Fruit fly (Drosophila melanogaster) whole organism, prepupa: Measurements from ENCODE around the gene CG5897.

Experiments used
- Blimp-1 ChIP-seq: fragments of 200-800 bp; sonication (Bioruptor generic); optimal IDR thresholded peaks from 3 replicates; lab custom pipeline; 2017; ENCODE audit warnings: missing biosample characterization, missing genetic modification characterization, mild to moderate bottlenecking, moderate library complexity, missing genetic modification reagents
- CG10631 ChIP-seq: fragments of 200-800 bp; sonication (Bioruptor generic); optimal IDR thresholded peaks from 2 replicates; lab custom pipeline; 2016; ENCODE audit warnings: missing biosample characterization, missing genetic modification characterization
- CG1621 ChIP-seq: fragments of 200-800 bp; sonication (Bioruptor generic); optimal IDR thresholded peaks from 3 replicates; lab custom pipeline; 2018; ENCODE audit warnings: missing biosample characterization, mild to moderate bottlenecking, missing genetic modification characterization
- CG16779 ChIP-seq: fragments of 200-800 bp; sonication (Bioruptor generic); optimal IDR thresholded peaks from 3 replicates; lab custom pipeline; 2017; ENCODE audit warnings: missing biosample characterization, mild to moderate bottlenecking, missing genetic modification characterization
- CG31627 ChIP-seq: fragments of 200-800 bp; sonication (Bioruptor generic); optimal IDR thresholded peaks from 3 replicates; lab custom pipeline; 2016; ENCODE audit warnings: missing biosample characterization, missing genetic modification characterization
- CG34406 ChIP-seq: fragments of 200-800 bp; sonication (Bioruptor generic); optimal IDR thresholded peaks from 3 replicates; lab custom pipeline; 2016; ENCODE audit warnings: missing biosample characterization, missing genetic modification characterization
- CG3919 ChIP-seq: fragments of 200-800 bp; sonication (Bioruptor generic); optimal IDR thresholded peaks from 3 replicates; lab custom pipeline; 2016; ENCODE audit warnings: missing biosample characterization, missing genetic modification characterization
- CG6792 ChIP-seq: fragments of 200-800 bp; sonication (Bioruptor generic); optimal IDR thresholded peaks from 3 replicates; lab custom pipeline; 2016; ENCODE audit warnings: missing biosample characterization, missing genetic modification characterization
- CG6854 ChIP-seq: fragments of 200-800 bp; sonication (Bioruptor generic); optimal IDR thresholded peaks from 2 replicates; lab custom pipeline; 2017; ENCODE audit warnings: missing biosample characterization, mild to moderate bottlenecking, missing genetic modification characterization
- CG7368 ChIP-seq: fragments of 200-800 bp; sonication (Bioruptor generic); optimal IDR thresholded peaks from 3 replicates; lab custom pipeline; 2016; ENCODE audit warnings: missing biosample characterization, missing genetic modification characterization
- CG8119 ChIP-seq: fragments of 200-800 bp; sonication (Bioruptor generic); IDR thresholded peaks from 3 replicates; pipeline ENCODE4 v1.3.6; 2022; ENCODE audit warnings: missing biosample characterization, missing genetic modification characterization
- CG8632 ChIP-seq: fragments of 200-800 bp; sonication (Bioruptor generic); optimal IDR thresholded peaks from 3 replicates; lab custom pipeline; 2016; ENCODE audit warnings: missing biosample characterization, missing genetic modification characterization
- CG9139 ChIP-seq: fragments of 200-800 bp; sonication (Bioruptor generic); optimal IDR thresholded peaks from 3 replicates; lab custom pipeline; 2017; ENCODE audit warnings: missing biosample characterization, mild to moderate bottlenecking, missing genetic modification characterization
- Eip75B ChIP-seq: fragments of 200-800 bp; sonication (Bioruptor generic); optimal IDR thresholded peaks from 3 replicates; lab custom pipeline; 2016; ENCODE audit warnings: missing biosample characterization, missing genetic modification characterization
- Eip93F ChIP-seq: fragments of 200-800 bp; sonication (Bioruptor generic); optimal IDR thresholded peaks from 2 replicates; lab custom pipeline; 2016; ENCODE audit warnings: missing biosample characterization, mild to moderate bottlenecking, missing genetic modification characterization
- Ets21C ChIP-seq: fragments of 200-800 bp; sonication (Bioruptor generic); optimal IDR thresholded peaks from 3 replicates; lab custom pipeline; 2016; ENCODE audit warnings: missing biosample characterization, missing genetic modification characterization
- Ets96B ChIP-seq: fragments of 200-800 bp; optimal IDR thresholded peaks from 2 replicates; lab custom pipeline; 2019; ENCODE audit warnings: missing biosample characterization, mild to moderate bottlenecking, missing genetic modification characterization, moderate library complexity
- Gug ChIP-seq: fragments of 200-800 bp; sonication (Bioruptor generic); IDR thresholded peaks from 2 replicates; pipeline ENCODE4 v1.3.6; 2022; ENCODE audit warnings: missing biosample characterization, missing genetic modification characterization
- Hr38 ChIP-seq: sonication (Bioruptor generic); optimal IDR thresholded peaks from 2 replicates; lab custom pipeline; 2016; ENCODE audit warnings: missing biosample characterization, missing genetic modification characterization
- Hr39 ChIP-seq: fragments of 200-800 bp; sonication (Bioruptor generic); optimal IDR thresholded peaks from 2 replicates; lab custom pipeline; 2016; ENCODE audit warnings: missing biosample characterization, missing genetic modification characterization
- Met ChIP-seq: fragments of 200-800 bp; sonication (Bioruptor generic); optimal IDR thresholded peaks from 3 replicates; lab custom pipeline; 2016; ENCODE audit warnings: missing biosample characterization, missing genetic modification characterization
- OdsH ChIP-seq: fragments of 200-800 bp; sonication (Bioruptor generic); optimal IDR thresholded peaks from 3 replicates; lab custom pipeline; 2016; ENCODE audit warnings: missing biosample characterization, missing genetic modification characterization
- Smox ChIP-seq: fragments of 200-800 bp; sonication (Bioruptor generic); optimal IDR thresholded peaks from 3 replicates; lab custom pipeline; 2016; ENCODE audit warnings: missing biosample characterization, missing genetic modification characterization
- Sox15 ChIP-seq: fragments of 200-800 bp; sonication (Bioruptor generic); optimal IDR thresholded peaks from 3 replicates; lab custom pipeline; 2016; ENCODE audit warnings: missing biosample characterization, missing genetic modification characterization
- cyc ChIP-seq: fragments of 200-800 bp; sonication (Bioruptor generic); optimal IDR thresholded peaks from 3 replicates; lab custom pipeline; 2016; ENCODE audit warnings: missing biosample characterization, missing genetic modification characterization
- dac ChIP-seq: fragments of 200-800 bp; sonication (Bioruptor generic); optimal IDR thresholded peaks from 2 replicates; lab custom pipeline; 2017; ENCODE audit warnings: missing biosample characterization, mild to moderate bottlenecking, missing genetic modification characterization
- eg ChIP-seq: fragments of 200-800 bp; sonication (Bioruptor generic); IDR thresholded peaks from 3 replicates; pipeline ENCODE4 v1.3.6; 2022; ENCODE audit warnings: missing biosample characterization, missing genetic modification characterization
- fkh ChIP-seq: fragments of 200-800 bp; sonication (Bioruptor generic); optimal IDR thresholded peaks from 3 replicates; lab custom pipeline; 2017; ENCODE audit warnings: missing biosample characterization, mild to moderate bottlenecking, missing genetic modification characterization, moderate library complexity
- lz ChIP-seq: fragments of 200-800 bp; sonication (Bioruptor generic); optimal IDR thresholded peaks from 3 replicates; lab custom pipeline; 2016; ENCODE audit warnings: missing biosample characterization, missing genetic modification characterization
- net ChIP-seq: fragments of 200-800 bp; sonication (Bioruptor generic); optimal IDR thresholded peaks from 3 replicates; lab custom pipeline; 2016; ENCODE audit warnings: missing biosample characterization, missing genetic modification characterization
- pdm3 ChIP-seq: fragments of 200-800 bp; sonication (Bioruptor generic); optimal IDR thresholded peaks from 3 replicates; lab custom pipeline; 2016; ENCODE audit warnings: missing biosample characterization, missing genetic modification characterization
- spab ChIP-seq: fragments of 200-800 bp; sonication (Bioruptor generic); optimal IDR thresholded peaks from 2 replicates; lab custom pipeline; 2017; ENCODE audit warnings: missing biosample characterization, mild to moderate bottlenecking, missing genetic modification characterization, missing genetic modification reagents
- ss ChIP-seq, 2 experiments: fragments of 200-800 bp; sonication (Bioruptor generic); optimal IDR thresholded peaks; 2 replicates in 1 of 2; 3 replicates in 1 of 2; lab custom pipeline; 2017 to 2018; ENCODE audit warnings: mild to moderate bottlenecking in 2 of 2, missing biosample characterization in 2 of 2, missing genetic modification characterization in 2 of 2, moderate library complexity in 1 of 2
- svp ChIP-seq: fragments of 200-800 bp; sonication (Bioruptor generic); peaks from one replicate; lab custom pipeline; 2016; ENCODE audit warnings: missing biosample characterization, missing genetic modification characterization
- topi ChIP-seq: fragments of 200-800 bp; sonication (Bioruptor generic); optimal IDR thresholded peaks from 3 replicates; lab custom pipeline; 2016; ENCODE audit warnings: missing biosample characterization, missing genetic modification characterization

Gene CG5897

dm6 chr3L:11888910-11889309, at the start of gene CG5897:
TSS of gene CG5897 (minus strand) at chr3L:11889010.
- TF ChIP-seq OdsH (no peak), lz (GFP tag; lab: Kevin White, UChicago) (no peak), fkh (no peak), spab (GFP tag; lab: Kevin White, UChicago) (no peak), Blimp-1 (GFP tag; lab: Kevin White, UChicago) (no peak), Gug (no peak), CG8119 (GFP tag; lab: Robert Waterston, UW) (no peak), CG6854 (GFP tag; lab: Kevin White, UChicago) (no peak)
- TF ChIP-seq, all 60 proteins: peak for 0

- TF ChIP-seq Smox (GFP tag; lab: Kevin White, UChicago) (no peak), topi (GFP tag; lab: Kevin White, UChicago) (no peak), Met (no peak), svp (GFP tag; lab: Kevin White, UChicago) (no peak), fkh (no peak), net (GFP tag; lab: Kevin White, UChicago) (no peak), cyc (GFP tag; lab: Kevin White, UChicago) (no peak), CG7368 (GFP tag; lab: Kevin White, UChicago) (no peak), Eip75B (GFP tag; lab: Kevin White, UChicago) (no peak), Eip93F (GFP tag; lab: Kevin White, UChicago) (no peak)
Measured at dm6 chr3L:11937270-11937669, 48.5 kb upstream of the CG5897 start.

- TF ChIP-seq Hr39 (GFP tag; lab: Kevin White, UChicago) (no peak), CG34406 (no peak), CG6792 (no peak), svp (GFP tag; lab: Kevin White, UChicago) (peak; percentile 50), Ets96B (tag; lab: Kevin White, UChicago) (no peak), pdm3 (GFP tag; lab: Kevin White, UChicago) (no peak), dac (GFP tag; lab: Kevin White, UChicago) (no peak)
Measured at dm6 chr3L:11931619-11932018, 42.8 kb upstream of the CG5897 start.

- no peak for TF ChIP-seq pdm3 (GFP tag; lab: Kevin White, UChicago)
- no peak for TF ChIP-seq CG9139
- TF ChIP-seq Hr38 (GFP tag; lab: Kevin White, UChicago) = no peak
- no peak for TF ChIP-seq net (GFP tag; lab: Kevin White, UChicago)
- 0 out of 3 replicates have a peak, but pooled peaks have one; percentile 11 for TF ChIP-seq eg (GFP tag; lab: Robert Waterston, UW)
- TF ChIP-seq CG10631 = no peak
- TF ChIP-seq ss (GFP tag; optimal IDR thresholded peaks at IDR 0.05; lab: Kevin White, UChicago) = peak in 1 of 2 experiments; percentile 42
- TF ChIP-seq topi (GFP tag; lab: Kevin White, UChicago) = no peak
- no peak for TF ChIP-seq CG6854 (GFP tag; lab: Kevin White, UChicago)
- no peak for TF ChIP-seq CG16779 (tag; lab: Kevin White, UChicago)
Measured at dm6 chr3L:11927287-11927743, 38.5 kb upstream of the CG5897 start, which contains the start of gene byn. TSS of gene byn (plus strand) at chr3L:11927693.

dm6 chr3L:11925382-11925781, 36.6 kb upstream of the CG5897 start:
- no peak for TF ChIP-seq Ets21C
- TF ChIP-seq CG1621 (tag; lab: Kevin White, UChicago) = no peak
- TF ChIP-seq Ets96B (tag; lab: Kevin White, UChicago) = no peak
- no peak for TF ChIP-seq Eip75B (GFP tag; lab: Kevin White, UChicago)
- no peak for TF ChIP-seq Sox15 (GFP tag; lab: Kevin White, UChicago)
- TF ChIP-seq CG31627 = no peak
- TF ChIP-seq CG8632 (GFP tag; lab: Kevin White, UChicago) = no peak
- TF ChIP-seq CG3919 (GFP tag; lab: Kevin White, UChicago) = no peak
